Fruit fly (Drosophila melanogaster) whole organism, adult: ENCODE measurements around the gene Glut3.

Experiments
- CG11617 ChIP-seq: fragments of 200-800 bp; sonication (Bioruptor generic); optimal IDR thresholded peaks from 2 replicates; lab custom pipeline; 2017; ENCODE audit warnings: mild to moderate bottlenecking, missing biosample characterization, missing genetic modification reagents, missing genetic modification characterization
- CG12768 ChIP-seq: fragments of 200-800 bp; sonication (Bioruptor generic); optimal IDR thresholded peaks from 2 replicates; lab custom pipeline; 2017; ENCODE audit warnings: missing biosample characterization, missing genetic modification characterization, mild to moderate bottlenecking, moderate library complexity, missing genetic modification reagents
- CG14711 ChIP-seq: fragments of 200-800 bp; sonication (Bioruptor generic); optimal IDR thresholded peaks from 2 replicates; lab custom pipeline; 2018; ENCODE audit warnings: missing biosample characterization, mild to moderate bottlenecking, missing genetic modification characterization, moderate library complexity
- CG1620 ChIP-seq: fragments of 200-800 bp; sonication (Bioruptor generic); optimal IDR thresholded peaks from 2 replicates; lab custom pipeline; 2016; ENCODE audit warnings: missing biosample characterization, missing genetic modification characterization
- CG33017 ChIP-seq: fragments of 200-800 bp; sonication (Bioruptor generic); optimal IDR thresholded peaks from 2 replicates; lab custom pipeline; 2018; ENCODE audit warnings: missing biosample characterization, mild to moderate bottlenecking, missing genetic modification characterization, moderate library complexity
- CG5204 ChIP-seq: fragments of 200-800 bp; sonication (Bioruptor generic); optimal IDR thresholded peaks from 2 replicates; lab custom pipeline; 2016; ENCODE audit warnings: missing biosample characterization, missing genetic modification characterization
- CG7045 ChIP-seq: fragments of 200-800 bp; sonication (Bioruptor generic); optimal IDR thresholded peaks from 2 replicates; lab custom pipeline; 2017; ENCODE audit warnings: missing biosample characterization, mild to moderate bottlenecking, missing genetic modification characterization
- CG7101 ChIP-seq: fragments of 200-800 bp; sonication (Bioruptor generic); optimal IDR thresholded peaks from 2 replicates; lab custom pipeline; 2018; ENCODE audit warnings: missing biosample characterization, mild to moderate bottlenecking, missing genetic modification characterization, moderate library complexity
- Clk ChIP-seq: fragments of 200-800 bp; sonication (Bioruptor generic); optimal IDR thresholded peaks from 2 replicates; lab custom pipeline; 2017; ENCODE audit warnings: missing biosample characterization, missing genetic modification characterization
- Crg-1 ChIP-seq: fragments of 200-800 bp; sonication (Bioruptor generic); optimal IDR thresholded peaks from 2 replicates; lab custom pipeline; 2016; ENCODE audit warnings: missing biosample characterization, missing genetic modification characterization
- Hr96 ChIP-seq: fragments of 200-800 bp; sonication (Bioruptor generic); optimal IDR thresholded peaks from 2 replicates; lab custom pipeline; 2016; ENCODE audit warnings: missing biosample characterization, missing genetic modification characterization
- Mnt ChIP-seq: fragments of 200-800 bp; sonication (Bioruptor generic); optimal IDR thresholded peaks from 2 replicates; lab custom pipeline; 2016; ENCODE audit warnings: missing biosample characterization, mild to moderate bottlenecking, missing genetic modification characterization
- bab1 ChIP-seq: fragments of 200-800 bp; sonication (Bioruptor generic); optimal IDR thresholded peaks from 3 replicates; lab custom pipeline; 2019; ENCODE audit warnings: missing biosample characterization, mild to moderate bottlenecking, missing genetic modification characterization, moderate library complexity
- cic ChIP-seq: fragments of 200-800 bp; sonication (Bioruptor generic); optimal IDR thresholded peaks from 2 replicates; lab custom pipeline; 2017; ENCODE audit warnings: missing biosample characterization, mild to moderate bottlenecking, missing genetic modification characterization, moderate library complexity
- cnc ChIP-seq, 2 experiments: fragments of >200 bp; optimal IDR thresholded peaks; 2 replicates each; lab custom pipeline; 2017
- kay ChIP-seq: fragments of 200-800 bp; sonication (Bioruptor generic); peaks from one replicate; lab custom pipeline; 2016; ENCODE audit warnings: missing biosample characterization, missing genetic modification characterization, borderline replicate concordance
- ovo ChIP-seq: fragments of 200-800 bp; sonication (Bioruptor generic); optimal IDR thresholded peaks from 2 replicates; lab custom pipeline; 2016; ENCODE audit warnings: missing biosample characterization, missing genetic modification characterization
- pad ChIP-seq: fragments of 200-800 bp; sonication (Bioruptor generic); optimal IDR thresholded peaks from 3 replicates; lab custom pipeline; 2017; ENCODE audit warnings: missing biosample characterization, missing genetic modification characterization, mild to moderate bottlenecking, moderate library complexity, missing genetic modification reagents
- tj ChIP-seq: fragments of 200-800 bp; sonication (Bioruptor generic); optimal IDR thresholded peaks from 3 replicates; lab custom pipeline; 2017; ENCODE audit warnings: missing biosample characterization, mild to moderate bottlenecking, missing genetic modification characterization, moderate library complexity
- toe ChIP-seq: fragments of 200-800 bp; sonication (Bioruptor generic); optimal IDR thresholded peaks from 2 replicates; lab custom pipeline; 2016; ENCODE audit warnings: missing biosample characterization, missing genetic modification characterization

Gene Glut3

dm6 chr3R:16748558-16749172 is 39.4 kb upstream of the Glut3 start:
- TF ChIP-seq CG33017 (tag; lab: Kevin White, UChicago) (no peak), CG14711 (tag; lab: Kevin White, UChicago) (no peak), toe (no peak), cnc (optimal IDR thresholded peaks at IDR 0.05; lab: Kevin White, UChicago) (no peak), CG11617 (GFP tag; lab: Kevin White, UChicago) (no peak), ovo (GFP tag; lab: Kevin White, UChicago) (no peak), CG5204 (GFP tag; lab: Kevin White, UChicago) (no peak), CG12768 (GFP tag; lab: Kevin White, UChicago) (no peak), pad (GFP tag; lab: Kevin White, UChicago) (no peak), tj (GFP tag; lab: Kevin White, UChicago) (no peak), cic (GFP tag; lab: Kevin White, UChicago) (no peak), CG7045 (GFP tag; lab: Kevin White, UChicago) (no peak), bab1 (GFP tag; lab: Kevin White, UChicago) (no peak), Crg-1 (no peak)

dm6 chr3R:16750029-16750619 is 38.0 kb upstream of the Glut3 start:
- TF ChIP-seq tj (GFP tag; lab: Kevin White, UChicago) (no peak), kay (no peak), CG33017 (tag; lab: Kevin White, UChicago) (no peak), toe (no peak), ovo (GFP tag; lab: Kevin White, UChicago) (no peak), CG12768 (GFP tag; lab: Kevin White, UChicago) (no peak), CG5204 (GFP tag; lab: Kevin White, UChicago) (no peak), CG14711 (tag; lab: Kevin White, UChicago) (no peak), Crg-1 (no peak), cnc (optimal IDR thresholded peaks at IDR 0.05; lab: Kevin White, UChicago) (no peak), bab1 (GFP tag; lab: Kevin White, UChicago) (no peak), Mnt (GFP tag; lab: Kevin White, UChicago) (no peak), CG7101 (tag; lab: Kevin White, UChicago) (no peak), CG11617 (GFP tag; lab: Kevin White, UChicago) (no peak)

- TF ChIP-seq cnc (optimal IDR thresholded peaks at IDR 0.05; lab: Kevin White, UChicago) = no peak
- no peak for TF ChIP-seq CG33017 (tag; lab: Kevin White, UChicago)
- TF ChIP-seq CG11617 (GFP tag; lab: Kevin White, UChicago) = no peak
- no peak for TF ChIP-seq Clk (GFP tag; lab: Kevin White, UChicago)
- TF ChIP-seq Mnt (GFP tag; lab: Kevin White, UChicago) = no peak
- no peak for TF ChIP-seq ovo (GFP tag; lab: Kevin White, UChicago)
Observed at dm6 chr3R:16751234-16751633, 36.9 kb upstream of the Glut3 start, which contains the start of gene CG31275. Gene CG31275, minus strand, starts transcription at chr3R:16751334.

- TF ChIP-seq CG33017 (tag; lab: Kevin White, UChicago) (no peak), tj (GFP tag; lab: Kevin White, UChicago) (no peak)
Observed at dm6 chr3R:16754874-16755273, 33.2 kb upstream of the Glut3 start.

- TF ChIP-seq Clk (GFP tag; lab: Kevin White, UChicago) = no peak
- no peak for TF ChIP-seq Crg-1
- TF ChIP-seq CG5204 (GFP tag; lab: Kevin White, UChicago) = no peak
- TF ChIP-seq CG1620 (GFP tag; lab: Kevin White, UChicago) = no peak
- no peak for TF ChIP-seq kay
- no peak for TF ChIP-seq tj (GFP tag; lab: Kevin White, UChicago)
- no peak for TF ChIP-seq CG33017 (tag; lab: Kevin White, UChicago)
- TF ChIP-seq bab1 (GFP tag; lab: Kevin White, UChicago) = no peak
- TF ChIP-seq Hr96 (GFP tag; lab: Kevin White, UChicago) = no peak
- TF ChIP-seq CG7101 (tag; lab: Kevin White, UChicago) = no peak
- no peak for TF ChIP-seq CG12768 (GFP tag; lab: Kevin White, UChicago)
- TF ChIP-seq CG14711 (tag; lab: Kevin White, UChicago) = no peak
- TF ChIP-seq Mnt (GFP tag; lab: Kevin White, UChicago) = no peak
- TF ChIP-seq CG11617 (GFP tag; lab: Kevin White, UChicago) = no peak
- no peak for TF ChIP-seq pad (GFP tag; lab: Kevin White, UChicago)
- TF ChIP-seq cnc (optimal IDR thresholded peaks at IDR 0.05; lab: Kevin White, UChicago) = no peak
- no peak for TF ChIP-seq toe
Observed at dm6 chr3R:16763435-16763834, 24.7 kb upstream of the Glut3 start.

- peak; percentile 73 for TF ChIP-seq ovo (GFP tag; lab: Kevin White, UChicago)
- no peak for TF ChIP-seq toe
- peak; percentile 88 for TF ChIP-seq pad (GFP tag; lab: Kevin White, UChicago)
- TF ChIP-seq cnc (optimal IDR thresholded peaks at IDR 0.05; lab: Kevin White, UChicago) = no peak
- TF ChIP-seq CG33017 (tag; lab: Kevin White, UChicago) = no peak
- TF ChIP-seq CG14711 (tag; lab: Kevin White, UChicago) = no peak
Observed at dm6 chr3R:16763907-16764573, 24.1 kb upstream of the Glut3 start.
